Fruit fly (Drosophila melanogaster) whole organism, embryonic: Measurements from ENCODE around the gene sdt.
A peak's percentile ranks its signal among the peaks of the same experiment; 100 is the strongest.

Experiments
- Ada2b ChIP-seq: fragments of 200-800 bp; sonication (Bioruptor generic); IDR thresholded peaks from 2 replicates; pipeline ENCODE4 v1.3.6; 2022; ENCODE audit warnings: missing biosample characterization, missing genetic modification characterization
- Adf1 ChIP-seq: fragments of 200-800 bp; sonication (Bioruptor generic); IDR thresholded peaks from 2 replicates; pipeline ENCODE4 v1.3.6; 2022; ENCODE audit warnings: missing biosample characterization, missing genetic modification characterization
- BEAF-32 ChIP-seq: fragments of 200-800 bp; sonication (Bioruptor generic); optimal IDR thresholded peaks from 3 replicates; lab custom pipeline; 2017; ENCODE audit warnings: missing biosample characterization, missing genetic modification characterization, mild to moderate bottlenecking, moderate library complexity, missing genetic modification reagents
- CG10366 ChIP-seq: fragments of 200-800 bp; sonication (Bioruptor generic); IDR thresholded peaks from 2 replicates; pipeline ENCODE4 v1.3.6; 2022; ENCODE audit warnings: missing biosample characterization, missing genetic modification characterization
- CG10654 ChIP-seq: fragments of 200-800 bp; sonication (Bioruptor generic); optimal IDR thresholded peaks from 2 replicates; lab custom pipeline; 2016; ENCODE audit warnings: missing biosample characterization, missing genetic modification characterization
- CG11085 ChIP-seq: fragments of 200-800 bp; sonication (Bioruptor generic); IDR thresholded peaks from 2 replicates; pipeline ENCODE4 v1.3.6; 2022; ENCODE audit warnings: missing biosample characterization, missing genetic modification characterization
- CG11696 ChIP-seq: fragments of 200-800 bp; sonication (Bioruptor generic); IDR thresholded peaks from 2 replicates; pipeline ENCODE4 v1.3.6; 2022; ENCODE audit warnings: missing biosample characterization, missing genetic modification characterization
- CG12236 ChIP-seq: fragments of 200-800 bp; sonication (Bioruptor generic); optimal IDR thresholded peaks from 2 replicates; lab custom pipeline; 2016; ENCODE audit warnings: missing biosample characterization, missing genetic modification characterization
- CG12659 ChIP-seq: fragments of 200-800 bp; sonication (Bioruptor generic); optimal IDR thresholded peaks from 3 replicates; lab custom pipeline; 2017; ENCODE audit warnings: mild to moderate bottlenecking, missing biosample characterization, missing genetic modification reagents, missing genetic modification characterization
- CG14965 ChIP-seq: fragments of 200-800 bp; sonication (Bioruptor generic); optimal IDR thresholded peaks from 2 replicates; lab custom pipeline; 2016; ENCODE audit warnings: missing biosample characterization, missing genetic modification characterization, borderline replicate concordance
- CG15011 ChIP-seq: fragments of 200-800 bp; sonication (Bioruptor generic); optimal IDR thresholded peaks from 3 replicates; lab custom pipeline; 2018; ENCODE audit warnings: missing biosample characterization, mild to moderate bottlenecking, missing genetic modification characterization
- CG1529 ChIP-seq: fragments of 200-800 bp; sonication (Bioruptor generic); optimal IDR thresholded peaks from 3 replicates; lab custom pipeline; 2018; ENCODE audit warnings: missing biosample characterization, missing genetic modification characterization
- CG1603 ChIP-seq: fragments of 200-800 bp; sonication (Bioruptor generic); optimal IDR thresholded peaks from 2 replicates; lab custom pipeline; 2019; ENCODE audit warnings: missing biosample characterization, mild to moderate bottlenecking, missing genetic modification characterization, moderate library complexity
- CG16863 ChIP-seq: fragments of 200-800 bp; sonication (Bioruptor generic); optimal IDR thresholded peaks from 3 replicates; lab custom pipeline; 2016; ENCODE audit warnings: missing biosample characterization, missing genetic modification characterization
- CG2120 ChIP-seq: fragments of 200-800 bp; sonication (Bioruptor generic); optimal IDR thresholded peaks from 3 replicates; lab custom pipeline; 2016; ENCODE audit warnings: missing biosample characterization, missing genetic modification characterization
- CG33557 ChIP-seq: fragments of 200-800 bp; sonication (Bioruptor generic); optimal IDR thresholded peaks from 2 replicates; lab custom pipeline; 2019; ENCODE audit warnings: missing biosample characterization, mild to moderate bottlenecking, missing genetic modification characterization, moderate library complexity
- CG6175 ChIP-seq: fragments of 200-800 bp; sonication (Bioruptor generic); IDR thresholded peaks from 3 replicates; pipeline ENCODE4 v1.3.6; 2022; ENCODE audit warnings: missing biosample characterization, missing genetic modification characterization
- CG6854 ChIP-seq: fragments of 200-800 bp; sonication (Bioruptor generic); optimal IDR thresholded peaks from 3 replicates; lab custom pipeline; 2017; ENCODE audit warnings: missing biosample characterization, mild to moderate bottlenecking, missing genetic modification characterization
- CG7372 ChIP-seq: fragments of 200-800 bp; sonication (Bioruptor generic); IDR thresholded peaks from 2 replicates; pipeline ENCODE4 v1.3.6; 2022; ENCODE audit warnings: missing biosample characterization, missing genetic modification characterization
- CG7556 ChIP-seq: fragments of 200-800 bp; sonication (Bioruptor generic); optimal IDR thresholded peaks from 2 replicates; lab custom pipeline; 2017; ENCODE audit warnings: missing biosample characterization, mild to moderate bottlenecking, missing genetic modification characterization
- CG8388 ChIP-seq: fragments of 200-800 bp; sonication (Bioruptor generic); optimal IDR thresholded peaks from 2 replicates; lab custom pipeline; 2019; ENCODE audit warnings: missing biosample characterization, mild to moderate bottlenecking, missing genetic modification characterization, moderate library complexity
- CG9215 ChIP-seq: fragments of 200-800 bp; sonication (Bioruptor generic); IDR thresholded peaks from 2 replicates; pipeline ENCODE4 v1.3.6; 2022; ENCODE audit warnings: missing biosample characterization, missing genetic modification characterization
- CG9932 ChIP-seq: fragments of 200-800 bp; sonication (Bioruptor generic); IDR thresholded peaks from 2 replicates; pipeline ENCODE4 v1.3.6; 2022; ENCODE audit warnings: missing biosample characterization, missing genetic modification characterization
- CkIIα-i1 ChIP-seq: fragments of 200-800 bp; sonication (Bioruptor generic); IDR thresholded peaks from 2 replicates; pipeline ENCODE4 v1.3.6; 2022; ENCODE audit warnings: missing biosample characterization, missing genetic modification characterization
- CoRest ChIP-seq: fragments of 200-800 bp; sonication (Bioruptor generic); optimal IDR thresholded peaks from 3 replicates; lab custom pipeline; 2018; ENCODE audit warnings: missing biosample characterization, mild to moderate bottlenecking, missing genetic modification characterization, moderate library complexity
- D ChIP-seq, 2 experiments: fragments of 200-800 bp in 1 of 2; fragments of >200 bp in 1 of 2; sonication (Bioruptor generic) in 1 of 2; optimal IDR thresholded peaks; 2 replicates in 1 of 2; 3 replicates in 1 of 2; lab custom pipeline; 2017; ENCODE audit warnings: mild to moderate bottlenecking in 1 of 2, missing biosample characterization in 1 of 2, missing genetic modification characterization in 1 of 2, missing genetic modification reagents in 1 of 2
- Dip2 ChIP-seq: fragments of 200-800 bp; sonication (Bioruptor generic); IDR thresholded peaks from 2 replicates; pipeline ENCODE4 v1.3.6; 2022; ENCODE audit warnings: missing biosample characterization, missing genetic modification characterization
- Drgx ChIP-seq: fragments of 200-800 bp; sonication (Bioruptor generic); IDR thresholded peaks from 2 replicates; pipeline ENCODE4 v1.3.6; 2022; ENCODE audit warnings: missing biosample characterization, missing genetic modification characterization
- Eip74EF ChIP-seq, 2 experiments: fragments of 200-800 bp in 1 of 2; fragments of >200 bp in 1 of 2; sonication (Bioruptor generic) in 1 of 2; optimal IDR thresholded peaks; 2 replicates each; lab custom pipeline; 2017 to 2019; ENCODE audit warnings: missing biosample characterization in 2 of 2, missing genetic modification characterization in 2 of 2, mild to moderate bottlenecking in 1 of 2, moderate library complexity in 1 of 2
- Elba2 ChIP-seq: fragments of 200-800 bp; sonication (Bioruptor generic); optimal IDR thresholded peaks from 3 replicates; lab custom pipeline; 2016; ENCODE audit warnings: missing biosample characterization, missing genetic modification characterization
- HLH4C ChIP-seq: fragments of 200-800 bp; sonication (Bioruptor generic); IDR thresholded peaks from 3 replicates; pipeline ENCODE4 v1.3.6; 2022; ENCODE audit warnings: missing biosample characterization, missing genetic modification characterization; ENCODE audit not compliant: partially characterized antibody
- MESR4 ChIP-seq: fragments of 200-800 bp; sonication (Bioruptor generic); optimal IDR thresholded peaks from 2 replicates; lab custom pipeline; 2018; ENCODE audit warnings: missing biosample characterization, mild to moderate bottlenecking, missing genetic modification characterization, moderate library complexity
- Max ChIP-seq: fragments of 200-800 bp; sonication (Bioruptor generic); optimal IDR thresholded peaks from 2 replicates; lab custom pipeline; 2016; ENCODE audit warnings: missing biosample characterization, mild to moderate bottlenecking, missing genetic modification characterization
- Nf-YC ChIP-seq: fragments of 200-800 bp; optimal IDR thresholded peaks from 3 replicates; lab custom pipeline; 2019; ENCODE audit warnings: missing biosample characterization, mild to moderate bottlenecking, missing genetic modification characterization, moderate library complexity
- Ptx1 ChIP-seq: fragments of 200-800 bp; sonication (Bioruptor generic); IDR thresholded peaks from 2 replicates; pipeline ENCODE4 v1.3.6; 2022; ENCODE audit warnings: missing biosample characterization, missing genetic modification characterization
- Rfx ChIP-seq: fragments of 200-800 bp; sonication (Bioruptor generic); IDR thresholded peaks from 2 replicates; pipeline ENCODE4 v1.3.6; 2022; ENCODE audit warnings: missing biosample characterization, missing genetic modification characterization
- Sry-δ ChIP-seq: fragments of 200-800 bp; sonication (Bioruptor generic); optimal IDR thresholded peaks from 2 replicates; lab custom pipeline; 2016; ENCODE audit warnings: missing biosample characterization, missing genetic modification characterization
- abd-A ChIP-seq: fragments of 200-800 bp; sonication (Bioruptor generic); optimal IDR thresholded peaks from 3 replicates; lab custom pipeline; 2019; ENCODE audit warnings: missing biosample characterization, mild to moderate bottlenecking, missing genetic modification characterization, moderate library complexity
- bowl ChIP-seq: fragments of 200-800 bp; sonication (Bioruptor generic); IDR thresholded peaks from 2 replicates; pipeline ENCODE4 v1.3.6; 2022; ENCODE audit warnings: missing biosample characterization, missing genetic modification characterization
- dimm ChIP-seq: fragments of 200-800 bp; sonication (Bioruptor generic); IDR thresholded peaks from 2 replicates; pipeline ENCODE4 v1.3.6; 2022; ENCODE audit warnings: missing biosample characterization, missing genetic modification characterization
- dysf ChIP-seq: fragments of 200-800 bp; sonication (Bioruptor generic); IDR thresholded peaks from 3 replicates; pipeline ENCODE4 v1.3.6; 2022; ENCODE audit warnings: missing biosample characterization, missing genetic modification characterization
- gfzf ChIP-seq: fragments of 200-800 bp; sonication (Bioruptor generic); optimal IDR thresholded peaks from 2 replicates; lab custom pipeline; 2016; ENCODE audit warnings: missing biosample characterization, mild to moderate bottlenecking, missing genetic modification characterization, moderate library complexity
- ind ChIP-seq: fragments of 200-800 bp; sonication (Bioruptor generic); optimal IDR thresholded peaks from 3 replicates; lab custom pipeline; 2016; ENCODE audit warnings: missing biosample characterization, missing genetic modification characterization
- jigr1 ChIP-seq: fragments of 200-800 bp; sonication (Bioruptor generic); IDR thresholded peaks from 3 replicates; pipeline ENCODE4 v1.3.6; 2022; ENCODE audit warnings: missing biosample characterization, missing genetic modification characterization
- lov ChIP-seq, 2 experiments: fragments of 200-800 bp in 1 of 2; fragments of >200 bp in 1 of 2; sonication (Bioruptor generic) in 1 of 2; IDR thresholded peaks in 1 of 2; optimal IDR thresholded peaks in 1 of 2; 2 replicates in 1 of 2; 3 replicates in 1 of 2; pipeline versions ENCODE4 v1.3.6 to Lab custom; 2017 to 2022; ENCODE audit warnings: missing biosample characterization in 1 of 2, missing genetic modification characterization in 1 of 2
- mam ChIP-seq: fragments of 200-800 bp; sonication (Bioruptor generic); optimal IDR thresholded peaks from 3 replicates; lab custom pipeline; 2016; ENCODE audit warnings: missing biosample characterization, missing genetic modification characterization
- nom ChIP-seq: fragments of 200-800 bp; sonication (Bioruptor generic); optimal IDR thresholded peaks from 2 replicates; lab custom pipeline; 2017; ENCODE audit warnings: missing biosample characterization, missing genetic modification characterization, mild to moderate bottlenecking, moderate library complexity, missing genetic modification reagents
- pb ChIP-seq: fragments of 200-800 bp; sonication (Bioruptor generic); optimal IDR thresholded peaks from 3 replicates; lab custom pipeline; 2016; ENCODE audit warnings: missing biosample characterization, missing genetic modification characterization
- sens ChIP-seq: fragments of 200-800 bp; sonication (Bioruptor generic); peaks from one replicate; lab custom pipeline; 2016; ENCODE audit warnings: missing biosample characterization, missing genetic modification characterization
- usp ChIP-seq: fragments of >200 bp; optimal IDR thresholded peaks from 2 replicates; lab custom pipeline; 2017; ENCODE audit warnings: missing biosample characterization, missing genetic modification characterization
- wdn ChIP-seq: fragments of 200-800 bp; sonication (Bioruptor generic); IDR thresholded peaks from 2 replicates; pipeline ENCODE4 v1.3.6; 2022; ENCODE audit warnings: missing biosample characterization, missing genetic modification characterization

Gene sdt

DNA sequence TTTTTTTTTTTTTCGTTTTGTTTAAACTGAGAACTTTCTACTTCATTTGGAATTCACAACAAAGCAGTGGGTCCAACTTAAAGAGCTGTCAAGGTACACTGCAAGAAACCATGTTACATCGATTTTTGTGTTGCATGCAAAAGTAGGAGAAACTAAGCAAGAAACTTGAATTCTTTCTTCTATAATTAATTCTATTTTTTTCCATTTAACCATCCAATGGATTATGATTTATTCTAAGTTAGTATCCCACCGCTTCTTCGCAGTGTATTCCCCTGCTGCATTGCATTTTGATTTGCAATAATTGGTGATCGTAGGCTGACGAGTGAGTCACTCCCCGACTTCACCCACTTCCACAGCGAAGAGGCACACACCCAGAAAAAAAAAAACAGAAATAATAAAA is 81.5 kb downstream of the sdt start (continued):
- no peak for TF ChIP-seq CG10654
- no peak for TF ChIP-seq CG11696 (GFP tag; lab: Robert Waterston, UW)
- TF ChIP-seq lov (optimal IDR thresholded peaks at IDR 0.05; lab: Kevin White, UChicago) = no peak
- no peak for TF ChIP-seq lov (GFP tag; IDR thresholded peaks at IDR 0.05; lab: Robert Waterston, UW)
- TF ChIP-seq jigr1 (GFP tag; lab: Robert Waterston, UW) = no peak
- TF ChIP-seq Nf-YC (tag; lab: Kevin White, UChicago) = no peak
- TF ChIP-seq Max = no peak
- TF ChIP-seq Ptx1 (GFP tag; lab: Robert Waterston, UW) = no peak
- TF ChIP-seq CG1603 = peak; percentile 49
- TF ChIP-seq Elba2 (GFP tag; lab: Kevin White, UChicago) = no peak
- peak; percentile 18 for TF ChIP-seq CG8388 (GFP tag; lab: Kevin White, UChicago)
- TF ChIP-seq usp (GFP tag; lab: Kevin White, UChicago) = no peak
- TF ChIP-seq gfzf (GFP tag; lab: Kevin White, UChicago) = no peak
- TF ChIP-seq abd-A (tag; lab: Kevin White, UChicago) = no peak
- TF ChIP-seq sens (GFP tag; lab: Kevin White, UChicago) = peak; percentile 66
- no peak for TF ChIP-seq Rfx (GFP tag; lab: Robert Waterston, UW)
- no peak for TF ChIP-seq CG9215
- TF ChIP-seq HLH4C = no peak
- no peak for TF ChIP-seq CG9932 (GFP tag; lab: Robert Waterston, UW)
- TF ChIP-seq CG2120 (GFP tag; lab: Kevin White, UChicago) = no peak
- TF ChIP-seq wdn (GFP tag; lab: Robert Waterston, UW) = no peak
- TF ChIP-seq BEAF-32 = no peak
- no peak for TF ChIP-seq Adf1 (GFP tag; lab: Robert Waterston, UW)
- TF ChIP-seq D (optimal IDR thresholded peaks at IDR 0.05; lab: Kevin White, UChicago) = no peak
- TF ChIP-seq D (GFP tag; optimal IDR thresholded peaks at IDR 0.05; lab: Kevin White, UChicago) = peak; percentile 28

DNA sequence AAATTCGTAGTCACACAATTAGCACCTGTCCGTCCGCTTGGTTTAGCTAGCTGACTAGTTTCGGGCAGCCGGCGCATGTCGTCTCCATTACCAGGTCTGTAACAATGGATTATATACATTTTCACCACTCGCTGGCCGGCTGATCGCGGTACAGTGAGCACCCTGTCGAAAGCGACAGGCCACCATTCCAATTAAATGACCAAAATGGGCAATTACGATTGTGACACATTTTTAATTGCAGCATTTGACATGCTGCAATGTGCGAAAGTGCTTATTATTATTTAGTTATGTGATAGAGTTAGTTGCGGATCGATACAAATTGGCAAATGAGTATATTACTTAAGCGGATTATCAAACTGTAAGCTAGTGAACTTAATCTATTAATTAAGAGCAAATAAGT is 84.9 kb downstream of the sdt start:
- no peak for TF ChIP-seq CG33557 (GFP tag; lab: Kevin White, UChicago)
- TF ChIP-seq Eip74EF (GFP tag; optimal IDR thresholded peaks at IDR 0.05; lab: Kevin White, UChicago) = no peak
- no peak for TF ChIP-seq CG10366 (GFP tag; lab: Robert Waterston, UW)
- no peak for TF ChIP-seq CG7556 (GFP tag; lab: Kevin White, UChicago)
- TF ChIP-seq MESR4 (GFP tag; lab: Kevin White, UChicago) = no peak
- TF ChIP-seq CG7372 (GFP tag; lab: Robert Waterston, UW) = no peak
- TF ChIP-seq CG16863 (GFP tag; lab: Kevin White, UChicago) = no peak
- TF ChIP-seq CoRest (tag; lab: Kevin White, UChicago) = peak; percentile 29
- no peak for TF ChIP-seq bowl (GFP tag; lab: Robert Waterston, UW)
- no peak for TF ChIP-seq nom (GFP tag; lab: Kevin White, UChicago)
- no peak for TF ChIP-seq CG15011 (GFP tag; lab: Kevin White, UChicago)
- TF ChIP-seq CG8388 (GFP tag; lab: Kevin White, UChicago) = no peak
- TF ChIP-seq CG12236 (GFP tag; lab: Kevin White, UChicago) = no peak
- no peak for TF ChIP-seq HLH4C
- no peak for TF ChIP-seq Ada2b (GFP tag; lab: Robert Waterston, UW)
- TF ChIP-seq pb = no peak
- no peak for TF ChIP-seq CkIIα-i1
- TF ChIP-seq CG6854 (GFP tag; lab: Kevin White, UChicago) = no peak
- TF ChIP-seq Sry-δ = no peak
- TF ChIP-seq CG1529 = no peak
- TF ChIP-seq Drgx (GFP tag; lab: Robert Waterston, UW) = no peak
- no peak for TF ChIP-seq CG6175 (GFP tag; lab: Robert Waterston, UW)
- no peak for TF ChIP-seq CG14965 (GFP tag; lab: Kevin White, UChicago)
- TF ChIP-seq CG11085 (GFP tag; lab: Robert Waterston, UW) = no peak
- no peak for TF ChIP-seq Dip2
- TF ChIP-seq dimm = no peak
- no peak for TF ChIP-seq mam (GFP tag; lab: Kevin White, UChicago)
- no peak for TF ChIP-seq CG12659 (GFP tag; lab: Kevin White, UChicago)
- peak; percentile 34 for TF ChIP-seq ind (GFP tag; lab: Kevin White, UChicago)
- peak; percentile 37; the same call in 1 of the 3 replicates for TF ChIP-seq dysf
